Worm (Caenorhabditis elegans) whole organism, early embryonic: ENCODE data around the gene swd-2.2.

ENCODE experiments used
- F13C5.2 ChIP-seq: sonication (generic microtip); optimal IDR thresholded peaks from 2 replicates; lab custom pipeline; 2017; ENCODE audit warnings: mild to moderate bottlenecking, missing genetic modification characterization, inconsistent platforms, missing compliant biosample characterization
- ama-1 ChIP-seq: fragments of 150-350 bp; optimal IDR thresholded peaks from 2 replicates; lab custom pipeline; 2014
- ceh-36 ChIP-seq: sonication (generic microtip); optimal IDR thresholded peaks from 2 replicates; lab custom pipeline; 2016; ENCODE audit warnings: missing genetic modification characterization, inconsistent platforms, missing compliant biosample characterization
- ets-7 ChIP-seq: sonication (generic microtip); optimal IDR thresholded peaks from 2 replicates; lab custom pipeline; 2016; ENCODE audit warnings: missing genotype, missing genetic modification characterization, missing compliant biosample characterization
- flt-1 ChIP-seq: fragments of 200-800 bp; sonication (Bioruptor generic); IDR thresholded peaks from 2 replicates; pipeline ENCODE4 v1.3.6; 2022; ENCODE audit warnings: missing genetic modification characterization, missing compliant biosample characterization
- hmbx-1 ChIP-seq: sonication (generic microtip); optimal IDR thresholded peaks from 2 replicates; lab custom pipeline; 2016; ENCODE audit warnings: mild to moderate bottlenecking, missing genetic modification characterization, missing compliant biosample characterization
- hmg-4 ChIP-seq: fragments of 200-800 bp; sonication (Bioruptor generic); optimal IDR thresholded peaks from 2 replicates; lab custom pipeline; 2018; ENCODE audit warnings: mild to moderate bottlenecking, missing genetic modification characterization, missing compliant biosample characterization
- hnd-1 ChIP-seq: sonication (generic microtip); optimal IDR thresholded peaks from 2 replicates; lab custom pipeline; 2016; ENCODE audit warnings: missing genetic modification characterization, missing compliant biosample characterization
- pes-1 ChIP-seq: fragments of 200-800 bp; sonication (Bioruptor generic); IDR thresholded peaks from 2 replicates; pipeline ENCODE4 v1.3.6; 2022; ENCODE audit warnings: missing genetic modification reagents, missing genetic modification characterization, missing compliant biosample characterization
- scrt-1 ChIP-seq: fragments of 200-800 bp; sonication (Bioruptor generic); IDR thresholded peaks from 2 replicates; pipeline ENCODE4 v1.3.6; 2022; ENCODE audit warnings: missing genetic modification characterization, missing compliant biosample characterization
- tbx-11 ChIP-seq: fragments of 200-800 bp; sonication (Bioruptor generic); IDR thresholded peaks from 2 replicates; pipeline ENCODE4 v1.3.6; 2022; ENCODE audit warnings: missing genetic modification characterization, missing compliant biosample characterization

DNA sequence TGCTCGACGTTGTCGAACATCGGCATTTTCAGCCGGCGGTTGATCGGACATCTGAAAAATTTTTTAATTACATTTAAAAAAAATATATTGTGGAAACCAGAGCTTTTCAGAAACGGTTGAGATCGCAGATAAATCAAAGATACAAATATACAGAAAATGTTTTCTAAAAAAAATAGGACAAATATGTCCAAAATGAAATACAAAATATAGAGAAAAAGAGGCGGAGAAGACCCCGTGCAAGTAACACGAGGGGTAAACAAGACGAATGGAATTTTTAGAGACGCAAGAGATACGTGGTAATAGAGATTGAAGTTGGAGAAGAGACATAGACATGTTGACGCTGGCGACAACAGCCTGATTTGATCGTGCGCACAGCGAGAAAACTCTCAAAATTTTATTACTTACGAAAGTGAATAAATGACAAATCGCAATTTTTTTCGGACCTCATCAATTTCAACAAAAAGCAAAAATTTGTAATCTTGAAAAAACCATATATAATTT lies 41.5 kb downstream of the swd-2.2 start, which contains the start of gene cdgs-1:
- TF ChIP-seq F13C5.2 (tag; lab: Kevin White, UChicago) (no peak), ama-1 (lab: Kevin White, UChicago) (no peak), flt-1 (GFP tag; lab: Robert Waterston, UW) (no peak), scrt-1 (no peak), hmbx-1 (tag; lab: Kevin White, UChicago) (no peak), hmg-4 (GFP tag; lab: Kevin White, UChicago) (no peak), ceh-36 (tag; lab: Kevin White, UChicago) (no peak), tbx-11 (no peak), pes-1 (GFP tag; lab: Robert Waterston, UW) (no peak), hnd-1 (tag; lab: Kevin White, UChicago) (no peak), ets-7 (tag; lab: Kevin White, UChicago) (no peak)
